Fruit fly (Drosophila melanogaster) whole organism, prepupa: ENCODE results near the gene Rap1.

Experiments
- CG11762 ChIP-seq: fragments of 200-800 bp; sonication (Bioruptor generic); optimal IDR thresholded peaks from 3 replicates; lab custom pipeline; 2016; ENCODE audit warnings: missing biosample characterization, missing genetic modification characterization; ENCODE audit not compliant: insufficient read depth
- CG1621 ChIP-seq: fragments of 200-800 bp; sonication (Bioruptor generic); optimal IDR thresholded peaks from 3 replicates; lab custom pipeline; 2018; ENCODE audit warnings: missing biosample characterization, mild to moderate bottlenecking, missing genetic modification characterization
- CG16779 ChIP-seq: fragments of 200-800 bp; sonication (Bioruptor generic); optimal IDR thresholded peaks from 3 replicates; lab custom pipeline; 2017; ENCODE audit warnings: missing biosample characterization, mild to moderate bottlenecking, missing genetic modification characterization
- CG3032 ChIP-seq: fragments of 200-800 bp; optimal IDR thresholded peaks from 2 replicates; lab custom pipeline; 2019; ENCODE audit warnings: missing biosample characterization, mild to moderate bottlenecking, missing genetic modification characterization, moderate library complexity
- CG6276 ChIP-seq: fragments of 200-800 bp; sonication (Bioruptor generic); optimal IDR thresholded peaks from 2 replicates; lab custom pipeline; 2017; ENCODE audit warnings: missing biosample characterization, mild to moderate bottlenecking, missing genetic modification characterization
- CG6808 ChIP-seq: fragments of 200-800 bp; sonication (Bioruptor generic); optimal IDR thresholded peaks from 3 replicates; lab custom pipeline; 2017; ENCODE audit warnings: missing biosample characterization, missing genetic modification characterization, mild to moderate bottlenecking, moderate library complexity, missing genetic modification reagents
- CG8119 ChIP-seq: fragments of 200-800 bp; sonication (Bioruptor generic); IDR thresholded peaks from 3 replicates; pipeline ENCODE4 v1.3.6; 2022; ENCODE audit warnings: missing biosample characterization, missing genetic modification characterization
- Ets21C ChIP-seq: fragments of 200-800 bp; sonication (Bioruptor generic); optimal IDR thresholded peaks from 3 replicates; lab custom pipeline; 2016; ENCODE audit warnings: missing biosample characterization, missing genetic modification characterization
- Lpt ChIP-seq: fragments of 200-800 bp; sonication (Bioruptor generic); optimal IDR thresholded peaks from 3 replicates; lab custom pipeline; 2016; ENCODE audit warnings: missing biosample characterization, missing genetic modification characterization
- OdsH ChIP-seq: fragments of 200-800 bp; sonication (Bioruptor generic); optimal IDR thresholded peaks from 3 replicates; lab custom pipeline; 2016; ENCODE audit warnings: missing biosample characterization, missing genetic modification characterization
- acj6 ChIP-seq: fragments of 200-800 bp; sonication (Bioruptor generic); optimal IDR thresholded peaks from 3 replicates; lab custom pipeline; 2016; ENCODE audit warnings: missing biosample characterization, missing genetic modification characterization
- fkh ChIP-seq: fragments of 200-800 bp; sonication (Bioruptor generic); optimal IDR thresholded peaks from 3 replicates; lab custom pipeline; 2017; ENCODE audit warnings: missing biosample characterization, mild to moderate bottlenecking, missing genetic modification characterization, moderate library complexity
- spab ChIP-seq: fragments of 200-800 bp; sonication (Bioruptor generic); optimal IDR thresholded peaks from 2 replicates; lab custom pipeline; 2017; ENCODE audit warnings: missing biosample characterization, mild to moderate bottlenecking, missing genetic modification characterization, missing genetic modification reagents

DNA sequence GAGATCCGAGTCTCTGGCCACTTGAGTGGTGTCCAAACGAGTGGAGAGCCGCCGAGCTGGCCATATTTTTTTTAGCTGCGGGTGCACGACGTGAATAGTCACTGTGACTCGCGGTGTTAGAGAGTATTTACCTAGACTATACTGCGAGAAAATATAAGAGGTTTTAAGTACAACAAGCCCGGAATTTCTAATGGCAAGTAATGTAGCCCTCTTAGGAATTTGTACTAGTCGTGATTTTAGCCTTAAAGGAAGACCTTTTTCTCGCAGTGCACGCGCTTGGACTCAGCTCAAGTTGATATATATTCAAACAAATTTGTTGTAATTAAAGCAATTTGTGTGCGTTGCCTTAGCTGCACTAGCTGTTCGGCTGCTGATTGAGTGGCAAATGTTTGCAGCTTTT, 17.4 kb downstream of the Rap1 start:
- TF ChIP-seq Ets21C (GFP tag; lab: Kevin White, UChicago): no peak
- TF ChIP-seq acj6 (GFP tag; lab: Kevin White, UChicago): no peak
- TF ChIP-seq CG16779: no peak
- peak; percentile 78 for TF ChIP-seq CG8119 (GFP tag; lab: Robert Waterston, UW)
- TF ChIP-seq CG6808 (GFP tag; lab: Kevin White, UChicago): no peak
- no peak for TF ChIP-seq CG3032 (tag; lab: Kevin White, UChicago)
- TF ChIP-seq CG1621: no peak
- TF ChIP-seq OdsH (GFP tag; lab: Kevin White, UChicago): peak; percentile 21
- peak; percentile 47 for TF ChIP-seq Lpt (GFP tag; lab: Kevin White, UChicago)
- no peak for TF ChIP-seq CG11762 (GFP tag; lab: Kevin White, UChicago)
- TF ChIP-seq fkh: no peak
- TF ChIP-seq spab (GFP tag; lab: Kevin White, UChicago): no peak
- peak; percentile 66 for TF ChIP-seq CG6276
